Fruit fly (Drosophila melanogaster) whole organism, embryonic: Measurements from ENCODE around the gene CG4004.
A peak's percentile ranks its signal among the peaks of the same experiment; 100 is the strongest.

Experiments
- ATbp ChIP-seq: fragments of 200-800 bp; sonication (Bioruptor generic); optimal IDR thresholded peaks from 2 replicates; lab custom pipeline; 2017; ENCODE audit warnings: missing biosample characterization, mild to moderate bottlenecking, missing genetic modification characterization, missing genetic modification reagents
- Ada2b ChIP-seq: fragments of 200-800 bp; sonication (Bioruptor generic); IDR thresholded peaks from 2 replicates; pipeline ENCODE4 v1.3.6; 2022; ENCODE audit warnings: missing biosample characterization, missing genetic modification characterization
- CG10366 ChIP-seq: fragments of 200-800 bp; sonication (Bioruptor generic); IDR thresholded peaks from 2 replicates; pipeline ENCODE4 v1.3.6; 2022; ENCODE audit warnings: missing biosample characterization, missing genetic modification characterization
- CG11093 ChIP-seq: fragments of 200-800 bp; sonication (Bioruptor generic); IDR thresholded peaks from 3 replicates; pipeline ENCODE4 v1.3.6; 2022; ENCODE audit warnings: missing biosample characterization, missing genetic modification characterization
- CG12155 ChIP-seq: fragments of 200-800 bp; sonication (Bioruptor generic); optimal IDR thresholded peaks from 3 replicates; lab custom pipeline; 2016; ENCODE audit warnings: missing biosample characterization, missing genetic modification characterization
- CG12942 ChIP-seq: fragments of 200-800 bp; sonication (Bioruptor generic); optimal IDR thresholded peaks from 3 replicates; lab custom pipeline; 2016; ENCODE audit warnings: missing biosample characterization, missing genetic modification characterization
- CG17802 ChIP-seq: fragments of 200-800 bp; sonication (Bioruptor generic); optimal IDR thresholded peaks from 2 replicates; lab custom pipeline; 2018; ENCODE audit warnings: missing biosample characterization, mild to moderate bottlenecking, missing genetic modification characterization, moderate library complexity
- CG2199 ChIP-seq: fragments of 200-800 bp; sonication (Bioruptor generic); IDR thresholded peaks from 3 replicates; pipeline ENCODE4 v1.3.6; 2022; ENCODE audit warnings: missing biosample characterization, missing genetic modification characterization
- CG2875 ChIP-seq: fragments of 200-800 bp; sonication (Bioruptor generic); optimal IDR thresholded peaks from 2 replicates; lab custom pipeline; 2017; ENCODE audit warnings: missing biosample characterization, mild to moderate bottlenecking, missing genetic modification characterization, missing genetic modification reagents
- CG2889 ChIP-seq: fragments of 200-800 bp; sonication (Bioruptor generic); IDR thresholded peaks from 3 replicates; pipeline ENCODE4 v1.3.6; 2022; ENCODE audit warnings: missing biosample characterization, missing genetic modification characterization
- CG3995 ChIP-seq: fragments of 200-800 bp; sonication (Bioruptor generic); optimal IDR thresholded peaks from 3 replicates; lab custom pipeline; 2016; ENCODE audit warnings: missing biosample characterization, missing genetic modification characterization
- CG4404 ChIP-seq: fragments of 200-800 bp; sonication (Bioruptor generic); IDR thresholded peaks from 2 replicates; pipeline ENCODE4 v1.3.6; 2022; ENCODE audit warnings: missing biosample characterization, missing genetic modification characterization
- CG4820 ChIP-seq: fragments of 200-800 bp; sonication (Bioruptor generic); optimal IDR thresholded peaks from 3 replicates; lab custom pipeline; 2016; ENCODE audit warnings: missing biosample characterization, missing genetic modification characterization
- CG5180 ChIP-seq: fragments of 200-800 bp; sonication (Bioruptor generic); optimal IDR thresholded peaks from 3 replicates; lab custom pipeline; 2017; ENCODE audit warnings: missing biosample characterization, missing genetic modification characterization, mild to moderate bottlenecking, moderate library complexity, missing genetic modification reagents
- CG6272 ChIP-seq: fragments of 200-800 bp; sonication (Bioruptor generic); IDR thresholded peaks from 2 replicates; pipeline ENCODE4 v1.3.6; 2022; ENCODE audit warnings: missing biosample characterization, missing genetic modification characterization
- CG6689 ChIP-seq: fragments of 200-800 bp; sonication (Bioruptor generic); IDR thresholded peaks from 2 replicates; pipeline ENCODE4 v1.3.6; 2022; ENCODE audit warnings: missing biosample characterization, missing genetic modification characterization
- CG7271 ChIP-seq: fragments of 200-800 bp; sonication (Bioruptor generic); optimal IDR thresholded peaks from 2 replicates; lab custom pipeline; 2018; ENCODE audit warnings: missing biosample characterization, mild to moderate bottlenecking, missing genetic modification characterization, moderate library complexity
- CG7556 ChIP-seq: fragments of 200-800 bp; sonication (Bioruptor generic); optimal IDR thresholded peaks from 2 replicates; lab custom pipeline; 2017; ENCODE audit warnings: missing biosample characterization, mild to moderate bottlenecking, missing genetic modification characterization
- CG7987 ChIP-seq: fragments of 200-800 bp; sonication (Bioruptor generic); optimal IDR thresholded peaks from 2 replicates; lab custom pipeline; 2018; ENCODE audit warnings: missing biosample characterization, mild to moderate bottlenecking, missing genetic modification characterization, moderate library complexity
- CG9817 ChIP-seq: fragments of 200-800 bp; sonication (Bioruptor generic); optimal IDR thresholded peaks from 2 replicates; lab custom pipeline; 2018; ENCODE audit warnings: missing biosample characterization, mild to moderate bottlenecking, missing genetic modification characterization, moderate library complexity
- CHES-1-like ChIP-seq: fragments of 200-800 bp; sonication (Bioruptor generic); optimal IDR thresholded peaks from 2 replicates; lab custom pipeline; 2016; ENCODE audit warnings: missing biosample characterization, missing genetic modification characterization
- D19B ChIP-seq: fragments of 200-800 bp; sonication (Bioruptor generic); optimal IDR thresholded peaks from 2 replicates; lab custom pipeline; 2017; ENCODE audit warnings: missing biosample characterization, mild to moderate bottlenecking, missing genetic modification characterization
- Dfd ChIP-seq, 2 experiments: fragments of >200 bp; optimal IDR thresholded peaks; 2 replicates each; lab custom pipeline; 2017; ENCODE audit warnings: missing biosample characterization in 2 of 2, missing genetic modification characterization in 2 of 2
- Ets97D ChIP-seq: fragments of 200-800 bp; sonication (Bioruptor generic); optimal IDR thresholded peaks from 3 replicates; lab custom pipeline; 2016; ENCODE audit warnings: missing biosample characterization, missing genetic modification characterization
- Hey ChIP-seq: fragments of 200-800 bp; sonication (Bioruptor generic); optimal IDR thresholded peaks from 3 replicates; lab custom pipeline; 2018; ENCODE audit warnings: missing biosample characterization, mild to moderate bottlenecking, missing genetic modification characterization
- Hr3 ChIP-seq: fragments of 200-800 bp; sonication (Bioruptor generic); optimal IDR thresholded peaks from 3 replicates; lab custom pipeline; 2016; ENCODE audit warnings: missing biosample characterization, missing genetic modification characterization
- Hr78 ChIP-seq, 2 experiments: fragments of 200-800 bp in 1 of 2; fragments of >200 bp in 1 of 2; sonication (Bioruptor generic) in 1 of 2; optimal IDR thresholded peaks; 2 replicates each; lab custom pipeline; 2017 to 2019; ENCODE audit warnings: missing biosample characterization in 2 of 2, missing genetic modification characterization in 2 of 2, mild to moderate bottlenecking in 1 of 2, moderate library complexity in 1 of 2
- Lpt ChIP-seq: fragments of >200 bp; optimal IDR thresholded peaks from 2 replicates; lab custom pipeline; 2018; ENCODE audit warnings: missing biosample characterization, missing genetic modification characterization
- Nf-YA ChIP-seq: fragments of 200-800 bp; sonication (Bioruptor generic); IDR thresholded peaks from 2 replicates; pipeline ENCODE4 v1.3.6; 2022; ENCODE audit warnings: missing biosample characterization, missing genetic modification characterization
- Rfx ChIP-seq: fragments of 200-800 bp; sonication (Bioruptor generic); IDR thresholded peaks from 2 replicates; pipeline ENCODE4 v1.3.6; 2022; ENCODE audit warnings: missing biosample characterization, missing genetic modification characterization
- Side ChIP-seq: fragments of 200-800 bp; sonication (Bioruptor generic); optimal IDR thresholded peaks from 2 replicates; lab custom pipeline; 2016; ENCODE audit warnings: missing biosample characterization, missing genetic modification characterization
- Spps ChIP-seq: fragments of 200-800 bp; sonication (Bioruptor generic); optimal IDR thresholded peaks from 2 replicates; lab custom pipeline; 2018; ENCODE audit warnings: missing biosample characterization, mild to moderate bottlenecking, missing genetic modification characterization
- Vsx1 ChIP-seq: fragments of 200-800 bp; sonication (Bioruptor generic); optimal IDR thresholded peaks from 2 replicates; lab custom pipeline; 2017; ENCODE audit warnings: missing biosample characterization, mild to moderate bottlenecking, missing genetic modification characterization, missing genetic modification reagents
- ab ChIP-seq: fragments of 200-800 bp; sonication (Bioruptor generic); optimal IDR thresholded peaks from 2 replicates; lab custom pipeline; 2016; ENCODE audit warnings: missing biosample characterization, missing genetic modification characterization
- ara ChIP-seq: fragments of 200-800 bp; sonication (Bioruptor generic); IDR thresholded peaks from 2 replicates; pipeline ENCODE4 v1.3.6; 2022; ENCODE audit warnings: missing biosample characterization, missing genetic modification characterization
- ato ChIP-seq: fragments of 200-800 bp; sonication (Bioruptor generic); IDR thresholded peaks from 2 replicates; pipeline ENCODE4 v1.3.6; 2022; ENCODE audit warnings: missing biosample characterization, missing genetic modification characterization; ENCODE audit not compliant: partially characterized antibody
- bigmax ChIP-seq: fragments of 200-800 bp; sonication (Bioruptor generic); optimal IDR thresholded peaks from 2 replicates; lab custom pipeline; 2018; ENCODE audit warnings: missing biosample characterization, mild to moderate bottlenecking, missing genetic modification characterization
- cas ChIP-seq: fragments of 200-800 bp; sonication (Bioruptor generic); IDR thresholded peaks from 2 replicates; pipeline ENCODE4 v1.3.6; 2022; ENCODE audit warnings: missing biosample characterization, missing genetic modification characterization
- dan ChIP-seq: fragments of 200-800 bp; sonication (Bioruptor generic); IDR thresholded peaks from 2 replicates; pipeline ENCODE4 v1.3.6; 2022; ENCODE audit warnings: missing biosample characterization, missing genetic modification characterization
- ems ChIP-seq: fragments of 200-800 bp; sonication (Bioruptor generic); optimal IDR thresholded peaks from 3 replicates; lab custom pipeline; 2016; ENCODE audit warnings: missing biosample characterization, missing genetic modification characterization
- ewg ChIP-seq: fragments of 200-800 bp; sonication (Bioruptor generic); optimal IDR thresholded peaks from 3 replicates; lab custom pipeline; 2017; ENCODE audit warnings: mild to moderate bottlenecking, missing biosample characterization, missing genetic modification reagents, missing genetic modification characterization
- fd3F ChIP-seq: fragments of 200-800 bp; sonication (Bioruptor generic); optimal IDR thresholded peaks from 2 replicates; lab custom pipeline; 2018; ENCODE audit warnings: missing biosample characterization, mild to moderate bottlenecking, missing genetic modification characterization, moderate library complexity
- otp ChIP-seq: fragments of 200-800 bp; sonication (Bioruptor generic); IDR thresholded peaks from 3 replicates; pipeline ENCODE4, ENCODE4 v1.3.6; 2022; ENCODE audit warnings: missing biosample characterization, missing genetic modification characterization
- row ChIP-seq: fragments of 200-800 bp; sonication (Bioruptor generic); IDR thresholded peaks from 3 replicates; pipeline ENCODE4 v1.3.6; 2022; ENCODE audit warnings: missing biosample characterization, missing genetic modification characterization
- scrt ChIP-seq: fragments of 200-800 bp; sonication (Bioruptor generic); optimal IDR thresholded peaks from 2 replicates; lab custom pipeline; 2018; ENCODE audit warnings: missing biosample characterization, mild to moderate bottlenecking, missing genetic modification characterization, moderate library complexity
- stwl ChIP-seq: fragments of 200-800 bp; sonication (Bioruptor generic); optimal IDR thresholded peaks from 3 replicates; lab custom pipeline; 2018; ENCODE audit warnings: missing biosample characterization, mild to moderate bottlenecking, missing genetic modification characterization, moderate library complexity
- tap ChIP-seq: fragments of 200-800 bp; optimal IDR thresholded peaks from 3 replicates; lab custom pipeline; 2019; ENCODE audit warnings: missing biosample characterization, mild to moderate bottlenecking, missing genetic modification characterization, moderate library complexity
- tin ChIP-seq: fragments of 200-800 bp; sonication (Bioruptor generic); optimal IDR thresholded peaks from 3 replicates; lab custom pipeline; 2016; ENCODE audit warnings: missing biosample characterization, missing genetic modification characterization
- tll ChIP-seq, 2 experiments: fragments of 200-800 bp in 1 of 2; fragments of >200 bp in 1 of 2; sonication (Bioruptor generic) in 1 of 2; optimal IDR thresholded peaks; 2 replicates each; lab custom pipeline; 2017 to 2019; ENCODE audit warnings: missing biosample characterization in 2 of 2, missing genetic modification characterization in 2 of 2, mild to moderate bottlenecking in 1 of 2, moderate library complexity in 1 of 2
- trh ChIP-seq: fragments of 200-800 bp; sonication (Bioruptor generic); optimal IDR thresholded peaks from 2 replicates; lab custom pipeline; 2016; ENCODE audit warnings: missing biosample characterization, missing genetic modification characterization
- vnd ChIP-seq: fragments of 200-800 bp; sonication (Bioruptor generic); IDR thresholded peaks from 3 replicates; pipeline ENCODE4 v1.3.6; 2022; ENCODE audit warnings: missing biosample characterization, missing genetic modification characterization; ENCODE audit not compliant: partially characterized antibody

CG4004 gene

DNA sequence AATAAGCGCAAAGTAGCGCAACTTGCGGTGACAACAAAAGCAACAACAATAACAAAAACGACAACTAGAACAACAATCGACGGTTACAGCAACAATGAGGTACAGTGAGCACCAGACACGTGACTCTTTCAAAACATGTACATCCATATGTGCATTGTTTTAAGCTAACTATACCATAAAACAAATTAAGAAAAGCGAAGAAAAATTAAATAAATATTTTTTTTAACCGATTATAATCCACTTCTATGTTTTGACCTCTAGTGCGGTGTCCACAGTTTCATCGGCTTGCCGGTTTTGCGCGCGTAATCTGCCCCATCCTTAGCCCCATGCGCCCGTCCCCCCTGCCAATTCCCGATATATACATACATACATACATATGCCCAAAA, 10.3 kb downstream of the CG4004 start (continued):
- TF ChIP-seq ATbp (peak; percentile 83), tll (GFP tag; optimal IDR thresholded peaks at IDR 0.05; lab: Kevin White, UChicago) (no peak), tap (tag; lab: Kevin White, UChicago) (peak; percentile 75), Hr78 (GFP tag; optimal IDR thresholded peaks at IDR 0.05; lab: Kevin White, UChicago) (no peak), trh (GFP tag; lab: Kevin White, UChicago) (peak; percentile 70), Side (GFP tag; lab: Kevin White, UChicago) (peak; percentile 80), row (peak; percentile 98), tin (GFP tag; lab: Kevin White, UChicago) (peak; percentile 87), CG5180 (GFP tag; lab: Kevin White, UChicago) (peak; percentile 32), Nf-YA (GFP tag; lab: Robert Waterston, UW) (peak; percentile 92), ewg (GFP tag; lab: Kevin White, UChicago) (peak; percentile 76), scrt (GFP tag; lab: Kevin White, UChicago) (peak; percentile 82), Lpt (GFP tag; lab: Kevin White, UChicago) (no peak), CG17802 (peak; percentile 54), CG2889 (GFP tag; lab: Robert Waterston, UW) (peak; percentile 94), Ets97D (peak; percentile 47), CG6689 (GFP tag; lab: Robert Waterston, UW) (peak; percentile 96), CG7556 (GFP tag; lab: Kevin White, UChicago) (peak; percentile 88), CG2875 (GFP tag; lab: Kevin White, UChicago) (peak; percentile 78), CG7271 (tag; lab: Kevin White, UChicago) (no peak), CG4820 (GFP tag; lab: Kevin White, UChicago) (peak; percentile 89), dan (peak; percentile 78), CG6272 (peak; percentile 93), Hr3 (GFP tag; lab: Kevin White, UChicago) (peak; percentile 88), CG11093 (GFP tag; lab: Robert Waterston, UW) (peak; percentile 91), otp (peak; percentile 83), vnd (GFP tag; lab: Robert Waterston, UW) (no peak), ab (GFP tag; lab: Kevin White, UChicago) (peak; percentile 88), CG2199 (peak; percentile 80; the same call in 2 of the 3 replicates), CHES-1-like (GFP tag; lab: Kevin White, UChicago) (peak; percentile 81), ems (GFP tag; lab: Kevin White, UChicago) (peak; percentile 76), Dfd (GFP tag; optimal IDR thresholded peaks at IDR 0.05; lab: Kevin White, UChicago) (no peak), D19B (GFP tag; lab: Kevin White, UChicago) (peak; percentile 89), stwl (tag; lab: Kevin White, UChicago) (no peak), Hey (tag; lab: Kevin White, UChicago) (peak; percentile 22), CG9817 (peak; percentile 92), fd3F (GFP tag; lab: Kevin White, UChicago) (peak; percentile 90), ara (peak; percentile 95), CG3995 (GFP tag; lab: Kevin White, UChicago) (peak; percentile 61), CG10366 (GFP tag; lab: Robert Waterston, UW) (peak; percentile 97), bigmax (GFP tag; lab: Kevin White, UChicago) (no peak), Ada2b (GFP tag; lab: Robert Waterston, UW) (peak; percentile 96), Rfx (GFP tag; lab: Robert Waterston, UW) (peak; percentile 98), CG7987 (GFP tag; lab: Kevin White, UChicago) (no peak), CG12155 (GFP tag; lab: Kevin White, UChicago) (peak; percentile 94), cas (GFP tag; lab: Robert Waterston, UW) (peak; percentile 87), CG4404 (GFP tag; lab: Robert Waterston, UW) (peak; percentile 91), ato (no peak), Vsx1 (GFP tag; lab: Kevin White, UChicago) (peak; percentile 62), CG12942 (GFP tag; lab: Kevin White, UChicago) (peak; percentile 79), Spps (tag; lab: Kevin White, UChicago) (peak; percentile 58)
